Worm (Caenorhabditis elegans): ENCODE results near the gene rif-1.1.

The rif-1.1 gene

ce11 chrIV:17417723-17418122 is 43.3 kb downstream of the rif-1.1 start, which contains the start of gene npr-26:
Gene npr-26, minus strand, starts transcription at chrIV:17417823.
- TF ChIP-seq ceh-82 (tag; optimal IDR thresholded peaks at IDR 0.05) = no peak
- TF ChIP-seq grh-1 (GFP tag; IDR thresholded peaks at IDR 0.05) = no peak
- TF ChIP-seq nhr-85 (tag) = no peak
- no peak for TF ChIP-seq fos-1 (tag; optimal IDR thresholded peaks at IDR 0.05)
- no peak for TF ChIP-seq blmp-1 (tag; optimal IDR thresholded peaks at IDR 0.05)
- no peak for TF ChIP-seq nhr-71 (tag; optimal IDR thresholded peaks at IDR 0.05)
- no peak for TF ChIP-seq nhr-28 (tag; optimal IDR thresholded peaks at IDR 0.05)
- no peak for TF ChIP-seq egl-13 (tag; optimal IDR thresholded peaks at IDR 0.05)
- no peak for TF ChIP-seq fkh-4 (tag; optimal IDR thresholded peaks at IDR 0.05; ENCODE audit: borderline replicate concordance)
- TF ChIP-seq mab-9 (GFP tag; IDR thresholded peaks at IDR 0.05) = no peak
- TF ChIP-seq hpl-2 (GFP tag; optimal IDR thresholded peaks at IDR 0.05) = no peak
- no peak for TF ChIP-seq mef-2 (tag; optimal IDR thresholded peaks at IDR 0.05)
- TF ChIP-seq lin-39 (tag; optimal IDR thresholded peaks at IDR 0.05) = no peak
- TF ChIP-seq lin-35 (GFP tag; optimal IDR thresholded peaks at IDR 0.05) = no peak
- no peak for TF ChIP-seq hlh-4 (tag; optimal IDR thresholded peaks at IDR 0.05)
- TF ChIP-seq ama-1 (optimal IDR thresholded peaks at IDR 0.05) = no peak
- no peak for TF ChIP-seq pag-3 (tag; optimal IDR thresholded peaks at IDR 0.05; ENCODE audit: borderline replicate concordance, insufficient read depth)
- TF ChIP-seq zip-4 (GFP tag; optimal IDR thresholded peaks at IDR 0.05) = no peak
- no peak for TF ChIP-seq vab-15 (tag; optimal IDR thresholded peaks at IDR 0.05)
- TF ChIP-seq hlh-17 (GFP tag; optimal IDR thresholded peaks at IDR 0.05; ENCODE audit: borderline replicate concordance) = no peak

ce11 chrIV:17413343-17413742 is 47.7 kb downstream of the rif-1.1 start:
- TF ChIP-seq aly-2 (tag; optimal IDR thresholded peaks at IDR 0.05) (no peak), nhr-28 (tag; optimal IDR thresholded peaks at IDR 0.05) (no peak), mdl-1 (tag; optimal IDR thresholded peaks at IDR 0.05) (no peak), nhr-71 (tag; optimal IDR thresholded peaks at IDR 0.05) (no peak), rnt-1 (tag; optimal IDR thresholded peaks at IDR 0.05) (no peak), snu-23 (GFP tag; optimal IDR thresholded peaks at IDR 0.05) (no peak), nhr-11 (tag; optimal IDR thresholded peaks at IDR 0.05) (no peak)
